Fruit fly (Drosophila melanogaster) whole organism, embryonic: ENCODE data around the gene Amun.

Experiments
- Asciz ChIP-seq: fragments of 200-800 bp; sonication (Bioruptor generic); optimal IDR thresholded peaks from 2 replicates; lab custom pipeline; 2017; ENCODE audit warnings: missing biosample characterization, mild to moderate bottlenecking, missing genetic modification characterization, missing genetic modification reagents
- CG1024 ChIP-seq: fragments of 200-800 bp; sonication (Bioruptor generic); IDR thresholded peaks from 2 replicates; pipeline ENCODE4 v1.3.6; 2022; ENCODE audit warnings: missing biosample characterization, missing genetic modification characterization
- CG11560 ChIP-seq: fragments of 200-800 bp; sonication (Bioruptor generic); IDR thresholded peaks from 3 replicates; pipeline ENCODE4 v1.3.6; 2022; ENCODE audit warnings: missing biosample characterization, missing genetic modification characterization
- CG12744 ChIP-seq: fragments of 200-800 bp; sonication (Bioruptor generic); optimal IDR thresholded peaks from 2 replicates; lab custom pipeline; 2016; ENCODE audit warnings: missing biosample characterization, missing genetic modification characterization
- CG13624 ChIP-seq: fragments of 200-800 bp; sonication (Bioruptor generic); optimal IDR thresholded peaks from 2 replicates; lab custom pipeline; 2016; ENCODE audit warnings: missing biosample characterization, missing genetic modification characterization
- CG1647 ChIP-seq: fragments of 200-800 bp; sonication (Bioruptor generic); optimal IDR thresholded peaks from 3 replicates; lab custom pipeline; 2016; ENCODE audit warnings: missing biosample characterization, missing genetic modification characterization
- CG16779 ChIP-seq: fragments of 200-800 bp; sonication (Bioruptor generic); IDR thresholded peaks from 2 replicates; pipeline ENCODE4 v1.3.6; 2022; ENCODE audit warnings: missing biosample characterization, missing genetic modification characterization
- CG16813 ChIP-seq: fragments of 200-800 bp; sonication (Bioruptor generic); IDR thresholded peaks from 3 replicates; pipeline ENCODE4 v1.3.6; 2022; ENCODE audit warnings: missing biosample characterization, missing genetic modification characterization; ENCODE audit not compliant: partially characterized antibody
- CG16863 ChIP-seq: fragments of 200-800 bp; sonication (Bioruptor generic); optimal IDR thresholded peaks from 3 replicates; lab custom pipeline; 2016; ENCODE audit warnings: missing biosample characterization, missing genetic modification characterization
- CG17802 ChIP-seq: fragments of 200-800 bp; sonication (Bioruptor generic); optimal IDR thresholded peaks from 2 replicates; lab custom pipeline; 2018; ENCODE audit warnings: missing biosample characterization, mild to moderate bottlenecking, missing genetic modification characterization, moderate library complexity
- CG18262 ChIP-seq: fragments of 200-800 bp; optimal IDR thresholded peaks from 3 replicates; lab custom pipeline; 2019; ENCODE audit warnings: missing biosample characterization, mild to moderate bottlenecking, missing genetic modification characterization, moderate library complexity
- CG2202 ChIP-seq: fragments of 200-800 bp; sonication (Bioruptor generic); optimal IDR thresholded peaks from 2 replicates; lab custom pipeline; 2018; ENCODE audit warnings: missing biosample characterization, mild to moderate bottlenecking, missing genetic modification characterization
- CG33557 ChIP-seq: fragments of 200-800 bp; sonication (Bioruptor generic); optimal IDR thresholded peaks from 2 replicates; lab custom pipeline; 2019; ENCODE audit warnings: missing biosample characterization, mild to moderate bottlenecking, missing genetic modification characterization, moderate library complexity
- CG3407 ChIP-seq: fragments of 200-800 bp; sonication (Bioruptor generic); optimal IDR thresholded peaks from 2 replicates; lab custom pipeline; 2018; ENCODE audit warnings: missing biosample characterization, mild to moderate bottlenecking, missing genetic modification characterization
- CG4282 ChIP-seq: fragments of 200-800 bp; sonication (Bioruptor generic); optimal IDR thresholded peaks from 2 replicates; lab custom pipeline; 2016; ENCODE audit warnings: missing biosample characterization, missing genetic modification characterization
- CG4854 ChIP-seq: fragments of 200-800 bp; sonication (Bioruptor generic); optimal IDR thresholded peaks from 2 replicates; lab custom pipeline; 2016; ENCODE audit warnings: missing biosample characterization, missing genetic modification characterization, inconsistent platforms
- CG7839 ChIP-seq: fragments of 200-800 bp; sonication (Bioruptor generic); optimal IDR thresholded peaks from 3 replicates; lab custom pipeline; 2018; ENCODE audit warnings: missing biosample characterization, mild to moderate bottlenecking, missing genetic modification characterization, moderate library complexity
- CG9797 ChIP-seq: fragments of 200-800 bp; sonication (Bioruptor generic); optimal IDR thresholded peaks from 3 replicates; lab custom pipeline; 2018; ENCODE audit warnings: missing biosample characterization, mild to moderate bottlenecking, missing genetic modification characterization
- D19B ChIP-seq: fragments of 200-800 bp; sonication (Bioruptor generic); optimal IDR thresholded peaks from 2 replicates; lab custom pipeline; 2017; ENCODE audit warnings: missing biosample characterization, mild to moderate bottlenecking, missing genetic modification characterization
- Dfd ChIP-seq, 2 experiments: fragments of >200 bp; optimal IDR thresholded peaks; 2 replicates each; lab custom pipeline; 2017; ENCODE audit warnings: missing biosample characterization in 2 of 2, missing genetic modification characterization in 2 of 2
- Dip3 ChIP-seq: fragments of 200-800 bp; sonication (Bioruptor generic); optimal IDR thresholded peaks from 3 replicates; lab custom pipeline; 2016; ENCODE audit warnings: missing biosample characterization, missing genetic modification characterization
- Ets97D ChIP-seq: fragments of 200-800 bp; sonication (Bioruptor generic); optimal IDR thresholded peaks from 3 replicates; lab custom pipeline; 2016; ENCODE audit warnings: missing biosample characterization, missing genetic modification characterization
- HLH54F ChIP-seq: fragments of 200-800 bp; sonication (Bioruptor generic); optimal IDR thresholded peaks from 3 replicates; lab custom pipeline; 2016; ENCODE audit warnings: missing biosample characterization, missing genetic modification characterization
- Med ChIP-seq: fragments of 200-800 bp; sonication (Bioruptor generic); peaks from one replicate; lab custom pipeline; 2016; ENCODE audit warnings: missing biosample characterization, missing genetic modification characterization, mild to moderate bottlenecking, inconsistent platforms, moderate library complexity
- Meics ChIP-seq: fragments of 200-800 bp; sonication (Bioruptor generic); optimal IDR thresholded peaks from 2 replicates; lab custom pipeline; 2017; ENCODE audit warnings: missing biosample characterization, mild to moderate bottlenecking, missing genetic modification characterization
- Mrtf ChIP-seq: fragments of 200-800 bp; sonication (Bioruptor generic); IDR thresholded peaks from 3 replicates; pipeline ENCODE4 v1.3.6; 2022; ENCODE audit warnings: missing biosample characterization, missing genetic modification characterization
- Myb ChIP-seq: fragments of 200-800 bp; sonication (Bioruptor generic); optimal IDR thresholded peaks from 2 replicates; lab custom pipeline; 2016; ENCODE audit warnings: missing biosample characterization, missing genetic modification characterization
- NC2α ChIP-seq: fragments of 200-800 bp; sonication (Bioruptor generic); optimal IDR thresholded peaks from 2 replicates; lab custom pipeline; 2016; ENCODE audit warnings: missing biosample characterization, missing genetic modification characterization
- Oli ChIP-seq: fragments of 200-800 bp; sonication (Bioruptor generic); optimal IDR thresholded peaks from 2 replicates; lab custom pipeline; 2018; ENCODE audit warnings: missing biosample characterization, mild to moderate bottlenecking, missing genetic modification characterization, moderate library complexity
- Sry-β ChIP-seq: fragments of 200-800 bp; sonication (Bioruptor generic); optimal IDR thresholded peaks from 2 replicates; lab custom pipeline; 2018; ENCODE audit warnings: missing biosample characterization, mild to moderate bottlenecking, missing genetic modification characterization, moderate library complexity
- Sry-δ ChIP-seq: fragments of 200-800 bp; sonication (Bioruptor generic); optimal IDR thresholded peaks from 2 replicates; lab custom pipeline; 2016; ENCODE audit warnings: missing biosample characterization, missing genetic modification characterization
- Xrp1 ChIP-seq: fragments of 200-800 bp; sonication (Bioruptor generic); IDR thresholded peaks from 2 replicates; pipeline ENCODE4 v1.3.6; 2022; ENCODE audit warnings: missing biosample characterization, missing genetic modification characterization
- ac ChIP-seq: fragments of 200-800 bp; sonication (Bioruptor generic); optimal IDR thresholded peaks from 3 replicates; lab custom pipeline; 2017; ENCODE audit warnings: missing biosample characterization, mild to moderate bottlenecking, missing genetic modification characterization
- bab2 ChIP-seq: fragments of 200-800 bp; sonication (Bioruptor generic); optimal IDR thresholded peaks from 2 replicates; lab custom pipeline; 2016; ENCODE audit warnings: missing biosample characterization, missing genetic modification characterization
- cas ChIP-seq: fragments of 200-800 bp; sonication (Bioruptor generic); IDR thresholded peaks from 2 replicates; pipeline ENCODE4 v1.3.6; 2022; ENCODE audit warnings: missing biosample characterization, missing genetic modification characterization
- cato ChIP-seq: fragments of 200-800 bp; sonication (Bioruptor generic); optimal IDR thresholded peaks from 2 replicates; lab custom pipeline; 2016; ENCODE audit warnings: missing biosample characterization, missing genetic modification characterization, borderline replicate concordance
- croc ChIP-seq: fragments of 200-800 bp; sonication (Bioruptor generic); conservative IDR thresholded peaks from 3 replicates; pipeline ENCODE4 v1.3.6; 2022; ENCODE audit warnings: missing biosample characterization, missing genetic modification characterization
- danr ChIP-seq: fragments of 200-800 bp; sonication (Bioruptor generic); IDR thresholded peaks from 2 replicates; pipeline ENCODE4 v1.3.6; 2022; ENCODE audit warnings: missing biosample characterization, missing genetic modification characterization
- dysf ChIP-seq: fragments of 200-800 bp; sonication (Bioruptor generic); IDR thresholded peaks from 3 replicates; pipeline ENCODE4 v1.3.6; 2022; ENCODE audit warnings: missing biosample characterization, missing genetic modification characterization
- fd3F ChIP-seq: fragments of 200-800 bp; sonication (Bioruptor generic); optimal IDR thresholded peaks from 2 replicates; lab custom pipeline; 2018; ENCODE audit warnings: missing biosample characterization, mild to moderate bottlenecking, missing genetic modification characterization, moderate library complexity
- h ChIP-seq: fragments of >200 bp; optimal IDR thresholded peaks from 2 replicates; lab custom pipeline; 2017
- odd ChIP-seq: fragments of 200-800 bp; sonication (Bioruptor generic); optimal IDR thresholded peaks from 2 replicates; lab custom pipeline; 2017; ENCODE audit warnings: missing biosample characterization, mild to moderate bottlenecking, missing genetic modification characterization
- pfk ChIP-seq: fragments of 200-800 bp; sonication (Bioruptor generic); optimal IDR thresholded peaks from 2 replicates; lab custom pipeline; 2018; ENCODE audit warnings: missing biosample characterization, mild to moderate bottlenecking, missing genetic modification characterization, moderate library complexity
- pnt ChIP-seq: fragments of 200-800 bp; sonication (Bioruptor generic); optimal IDR thresholded peaks from 3 replicates; lab custom pipeline; 2016; ENCODE audit warnings: missing biosample characterization, missing genetic modification characterization
- pum ChIP-seq: fragments of 200-800 bp; sonication (Bioruptor generic); optimal IDR thresholded peaks from 2 replicates; lab custom pipeline; 2016; ENCODE audit warnings: missing biosample characterization, missing genetic modification characterization
- sqz ChIP-seq: fragments of 200-800 bp; sonication (Bioruptor generic); optimal IDR thresholded peaks from 3 replicates; lab custom pipeline; 2018; ENCODE audit warnings: missing biosample characterization, mild to moderate bottlenecking, missing genetic modification characterization
- twi ChIP-seq: fragments of 200-800 bp; optimal IDR thresholded peaks from 2 replicates; lab custom pipeline; 2019; ENCODE audit warnings: missing biosample characterization, mild to moderate bottlenecking, missing genetic modification characterization, moderate library complexity
- wek ChIP-seq: fragments of 200-800 bp; sonication (Bioruptor generic); optimal IDR thresholded peaks from 3 replicates; lab custom pipeline; 2018; ENCODE audit warnings: missing biosample characterization, mild to moderate bottlenecking, missing genetic modification characterization, moderate library complexity
- yki ChIP-seq: fragments of >200 bp; optimal IDR thresholded peaks from 3 replicates; lab custom pipeline; 2018
- zfh2 ChIP-seq: fragments of 200-800 bp; sonication (Bioruptor generic); optimal IDR thresholded peaks from 2 replicates; lab custom pipeline; 2016; ENCODE audit warnings: missing biosample characterization, missing genetic modification characterization

Amun gene

DNA sequence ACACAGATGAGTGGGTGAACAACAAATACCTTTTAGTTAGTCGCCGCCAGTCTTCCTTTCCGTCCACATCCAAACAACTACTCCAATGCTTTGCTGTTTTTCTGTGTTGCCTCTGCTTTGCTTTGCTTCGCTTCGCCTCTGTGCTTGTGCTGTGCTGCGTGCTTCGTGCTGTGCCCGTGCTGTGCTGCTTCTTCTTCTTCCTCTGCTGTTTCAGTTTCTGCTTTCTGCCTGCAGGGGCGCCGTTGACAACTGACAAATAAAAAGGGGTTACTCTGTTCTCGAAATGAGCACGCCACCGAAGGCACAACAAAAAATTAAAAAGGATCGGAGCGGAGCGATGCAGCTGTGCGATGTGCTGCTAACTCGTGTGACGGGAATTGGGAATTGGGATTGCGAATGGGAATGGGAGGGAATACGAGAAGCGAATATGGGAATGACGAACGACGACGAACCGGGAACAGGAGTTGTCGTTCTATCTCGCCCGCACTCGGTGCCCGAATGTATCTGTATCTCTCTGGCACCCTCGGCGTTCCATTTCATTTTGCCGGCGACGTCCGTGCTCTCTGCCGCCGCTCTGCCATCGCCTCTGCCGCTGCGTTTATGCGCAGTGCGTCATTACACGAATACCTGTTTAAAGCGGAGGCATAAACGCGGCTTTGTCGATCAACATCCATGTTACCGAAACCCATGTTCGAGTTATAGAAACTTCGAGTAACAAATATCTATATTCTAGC lies 669 bp downstream of the Amun start (continued):
- TF ChIP-seq CG18262 (tag; lab: Kevin White, UChicago) (peak; percentile 49), Meics (peak; percentile 82), CG1024 (GFP tag; lab: Robert Waterston, UW) (no peak), CG33557 (GFP tag; lab: Kevin White, UChicago) (no peak), Mrtf (GFP tag; lab: Robert Waterston, UW) (peak; percentile 66), CG13624 (GFP tag; lab: Kevin White, UChicago) (no peak), CG4282 (GFP tag; lab: Kevin White, UChicago) (no peak), wek (GFP tag; lab: Kevin White, UChicago) (peak; percentile 58), CG11560 (peak; percentile 47; the same call in 2 of the 3 replicates), ac (GFP tag; lab: Kevin White, UChicago) (no peak), cato (GFP tag; lab: Kevin White, UChicago) (no peak), CG3407 (GFP tag; lab: Kevin White, UChicago) (peak; percentile 25), fd3F (GFP tag; lab: Kevin White, UChicago) (peak; percentile 46), zfh2 (peak; percentile 82), danr (GFP tag; lab: Robert Waterston, UW) (peak; percentile 77), dysf (peak; percentile 82), Med (GFP tag; lab: Kevin White, UChicago) (peak; percentile 97), Oli (tag; lab: Kevin White, UChicago) (peak; percentile 71), CG2202 (tag; lab: Kevin White, UChicago) (no peak), Myb (GFP tag; lab: Kevin White, UChicago) (peak; percentile 64), CG12744 (GFP tag; lab: Kevin White, UChicago) (no peak), NC2α (GFP tag; lab: Kevin White, UChicago) (peak; percentile 64), CG7839 (tag; lab: Kevin White, UChicago) (peak; percentile 79), CG16863 (GFP tag; lab: Kevin White, UChicago) (peak; percentile 68), h (lab: Kevin White, UChicago) (no peak), twi (peak; percentile 39), croc (0 out of 3 replicates have a peak, but pooled peaks have one; percentile 20), Sry-β (GFP tag; lab: Kevin White, UChicago) (no peak), CG9797 (GFP tag; lab: Kevin White, UChicago) (peak; percentile 3), pum (peak; percentile 63), sqz (GFP tag; lab: Kevin White, UChicago) (peak; percentile 46), Dfd (GFP tag; optimal IDR thresholded peaks at IDR 0.05; lab: Kevin White, UChicago) (no peak), Sry-δ (GFP tag; lab: Kevin White, UChicago) (peak; percentile 40), bab2 (peak; percentile 78), Dip3 (GFP tag; lab: Kevin White, UChicago) (peak; percentile 61), CG1647 (GFP tag; lab: Kevin White, UChicago) (no peak), cas (GFP tag; lab: Robert Waterston, UW) (peak; percentile 41; the same call in 1 of the 2 replicates), odd (GFP tag; lab: Kevin White, UChicago) (peak; percentile 50), HLH54F (GFP tag; lab: Kevin White, UChicago) (peak; percentile 85), CG16779 (GFP tag; lab: Robert Waterston, UW) (peak; percentile 72; the same call in 1 of the 2 replicates), Xrp1 (GFP tag; lab: Robert Waterston, UW) (peak; percentile 56), CG4854 (GFP tag; lab: Kevin White, UChicago) (peak; percentile 40), Ets97D (peak; percentile 18), Asciz (no peak), CG17802 (tag; lab: Kevin White, UChicago) (peak; percentile 6), yki (lab: Kevin White, UChicago) (no peak), pnt (GFP tag; lab: Kevin White, UChicago) (peak; percentile 10), pfk (GFP tag; lab: Kevin White, UChicago) (peak; percentile 98), CG16813 (GFP tag; lab: Robert Waterston, UW) (0 out of 3 replicates have a peak, but pooled peaks have one; percentile 35), D19B (peak; percentile 42)
